Worm (Caenorhabditis elegans) whole organism, L4 larva: ENCODE results near the gene nhr-98.

Experiments
- F10B5.3 ChIP-seq: sonication (generic microtip); optimal IDR thresholded peaks from 2 replicates; lab custom pipeline; 2016; ENCODE audit warnings: mild to moderate bottlenecking, missing genetic modification characterization, missing compliant biosample characterization
- F37D6.2 ChIP-seq: sonication (generic microtip); optimal IDR thresholded peaks from 2 replicates; lab custom pipeline; 2016; ENCODE audit warnings: mild to moderate bottlenecking, missing genetic modification characterization, missing compliant biosample characterization
- Y5F2A.4 ChIP-seq: fragments of 200-800 bp; sonication (Bioruptor generic); optimal IDR thresholded peaks from 2 replicates; lab custom pipeline; 2018; ENCODE audit warnings: mild to moderate bottlenecking, missing genetic modification characterization, missing compliant biosample characterization
- aha-1 ChIP-seq: fragments of 150-350 bp; peaks from one replicate; lab custom pipeline; 2014; ENCODE audit warnings: missing biosample characterization, missing genetic modification characterization
- ceh-82 ChIP-seq: sonication (generic microtip); optimal IDR thresholded peaks from 2 replicates; lab custom pipeline; 2017; ENCODE audit warnings: missing biosample characterization, missing genetic modification characterization
- cey-2 ChIP-seq: sonication (generic microtip); optimal IDR thresholded peaks from 3 replicates; lab custom pipeline; 2017; ENCODE audit warnings: missing genetic modification characterization, mild to moderate bottlenecking, missing compliant biosample characterization, antibody characterized with exemption, borderline replicate concordance; ENCODE audit not compliant: insufficient read depth
- dmd-6 ChIP-seq: fragments of 200-800 bp; sonication (Bioruptor generic); IDR thresholded peaks from 2 replicates; pipeline ENCODE4 v1.3.6; 2022; ENCODE audit warnings: missing genetic modification reagents, missing genetic modification characterization, missing compliant biosample characterization
- madf-9 ChIP-seq: fragments of 200-800 bp; sonication (Bioruptor generic); conservative IDR thresholded peaks from 2 replicates; pipeline ENCODE4 v1.3.6; 2022; ENCODE audit warnings: missing genetic modification reagents, missing genetic modification characterization, missing compliant biosample characterization
- nhr-102 ChIP-seq: sonication (generic microtip); optimal IDR thresholded peaks from 2 replicates; lab custom pipeline; 2016; ENCODE audit warnings: mild to moderate bottlenecking, missing genetic modification characterization, moderate library complexity, missing compliant biosample characterization
- nhr-11 ChIP-seq: fragments of 150-350 bp; optimal IDR thresholded peaks from 2 replicates; lab custom pipeline; 2014; ENCODE audit warnings: missing biosample characterization, missing genetic modification characterization
- nhr-111 ChIP-seq: fragments of 200-800 bp; sonication (Bioruptor generic); optimal IDR thresholded peaks from 2 replicates; lab custom pipeline; 2018; ENCODE audit warnings: mild to moderate bottlenecking, missing genetic modification characterization, missing compliant biosample characterization
- php-3 ChIP-seq: fragments of 200-800 bp; sonication (Bioruptor generic); IDR thresholded peaks from 2 replicates; pipeline ENCODE4 v1.3.6; 2022; ENCODE audit warnings: missing genetic modification reagents, missing genetic modification characterization, missing compliant biosample characterization
- tra-1 ChIP-seq: fragments of 200-800 bp; sonication (Bioruptor generic); IDR thresholded peaks from 2 replicates; pipeline ENCODE4 v1.3.6; 2022; ENCODE audit warnings: missing genetic modification reagents, missing genetic modification characterization, missing compliant biosample characterization
- unc-62 ChIP-seq, 3 experiments: fragments of 150-350 bp in 1 of 3; sonication (generic microtip); optimal IDR thresholded peaks in 2 of 3; peaks in 1 of 3; 1 replicate in 1 of 3; 2 replicates in 2 of 3; lab custom pipeline; 2014 to 2017; ENCODE audit warnings: missing biosample characterization in 3 of 3, missing genetic modification characterization in 3 of 3, missing genetic modification reagents in 3 of 3, missing genotype in 1 of 3
- vab-7 ChIP-seq: fragments of 200-800 bp; sonication (Bioruptor generic); IDR thresholded peaks from 2 replicates; pipeline ENCODE4 v1.3.6; 2022; ENCODE audit warnings: missing genetic modification reagents, missing genetic modification characterization, missing compliant biosample characterization
- zfp-2 ChIP-seq: sonication (generic microtip); optimal IDR thresholded peaks from 2 replicates; lab custom pipeline; 2016; ENCODE audit warnings: mild to moderate bottlenecking, missing genetic modification characterization, missing compliant biosample characterization
- zfp-3 ChIP-seq: fragments of 200-800 bp; sonication (Bioruptor generic); conservative IDR thresholded peaks from 2 replicates; pipeline ENCODE4 v1.3.6; 2022; ENCODE audit warnings: missing genetic modification reagents, missing genetic modification characterization, missing compliant biosample characterization
- zip-11 ChIP-seq: fragments of 200-800 bp; sonication (Bioruptor generic); IDR thresholded peaks from 2 replicates; pipeline ENCODE4 v1.3.6; 2022; ENCODE audit warnings: missing genetic modification characterization, missing compliant biosample characterization

nhr-98 gene

ce11 chrV:505191-505590 lies 51.5 kb downstream of the nhr-98 start, which contains the start of gene srlf-19:
Gene srlf-19, plus strand, starts transcription at chrV:505491.
- no peak for TF ChIP-seq ceh-82 (tag; lab: Kevin White, UChicago)
- TF ChIP-seq zip-11 (GFP tag; lab: Robert Waterston, UW), result no peak
- no peak for TF ChIP-seq nhr-102
- no peak for TF ChIP-seq zfp-3 (GFP tag; lab: Robert Waterston, UW)
- TF ChIP-seq vab-7 (GFP tag; lab: Robert Waterston, UW), result no peak
- TF ChIP-seq aha-1 (tag; lab: Kevin White, UChicago), result no peak
- TF ChIP-seq nhr-111 (GFP tag; lab: Kevin White, UChicago), result no peak
- TF ChIP-seq nhr-11 (tag; lab: Kevin White, UChicago), result no peak
- no peak for TF ChIP-seq zfp-2 (tag; lab: Kevin White, UChicago)
- TF ChIP-seq F37D6.2, result no peak
- TF ChIP-seq dmd-6 (GFP tag; lab: Robert Waterston, UW), result no peak
- no peak for TF ChIP-seq F10B5.3 (tag; lab: Kevin White, UChicago)
- TF ChIP-seq unc-62 (GFP tag; optimal IDR thresholded peaks at IDR 0.05 in 1 of 2; lab: Kevin White, UChicago), result no peak
- no peak for TF ChIP-seq unc-62 (tag; optimal IDR thresholded peaks at IDR 0.05; lab: Kevin White, UChicago)
- TF ChIP-seq Y5F2A.4 (GFP tag; lab: Kevin White, UChicago), result no peak
- no peak for TF ChIP-seq php-3 (GFP tag; lab: Robert Waterston, UW)
- TF ChIP-seq cey-2, result no peak
- no peak for TF ChIP-seq madf-9
- no peak for TF ChIP-seq tra-1
- TF ChIP-seq, all 104 proteins: peak for 0
